Fruit fly (Drosophila melanogaster) whole organism: ENCODE data around the gene Usp39.

Experiments used
- EcR ChIP-seq, 2 experiments: fragments of >200 bp; optimal IDR thresholded peaks; 2 replicates each; lab custom pipeline; 2017; ENCODE audit warnings: missing biosample characterization in 2 of 2, missing genetic modification characterization in 2 of 2, missing genetic modification reagents in 2 of 2
- pan ChIP-seq: fragments of >200 bp; optimal IDR thresholded peaks from 2 replicates; lab custom pipeline; 2017

dm6 chrX:18899835-18900460, 41.9 kb downstream of the Usp39 start, which contains the start of gene CG7378:
- TF ChIP-seq pan (lab: Kevin White, UChicago) (no peak), EcR (GFP tag; optimal IDR thresholded peaks at IDR 0.05; lab: Kevin White, UChicago) (no peak)
